Worm (Caenorhabditis elegans): ENCODE results near the gene F02C12.3.

The F02C12.3 gene

DNA sequence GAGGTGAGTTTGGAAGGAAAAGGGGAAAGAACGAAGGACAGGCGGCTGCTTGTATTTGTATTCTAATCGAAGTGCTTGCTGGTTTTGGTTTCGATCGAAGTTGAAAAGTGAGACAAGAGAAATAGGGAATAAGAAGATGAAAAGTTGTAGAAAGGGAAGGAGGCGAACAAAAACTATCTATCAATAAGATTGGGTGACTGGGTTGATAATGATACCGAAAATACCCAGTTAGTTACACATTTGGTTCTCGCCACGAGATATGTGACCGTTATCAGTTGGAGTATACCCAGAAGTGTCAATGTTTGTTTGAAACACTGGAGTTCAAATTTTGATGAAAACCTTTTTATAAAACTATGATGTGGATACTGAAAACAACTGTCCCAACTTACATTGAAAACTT lies 28.5 kb upstream of the F02C12.3 start (continued):
- TF ChIP-seq dpl-1 (GFP tag; optimal IDR thresholded peaks at IDR 0.05): no peak
- TF ChIP-seq mxl-3 (GFP tag; optimal IDR thresholded peaks at IDR 0.05): peak; percentile 75
- no peak for TF ChIP-seq ceh-44 (GFP tag; IDR thresholded peaks at IDR 0.05)
- TF ChIP-seq unc-39 (tag; optimal IDR thresholded peaks at IDR 0.05): no peak
- TF ChIP-seq daf-8 (GFP tag; IDR thresholded peaks at IDR 0.05): no peak
- TF ChIP-seq pqm-1 (tag; optimal IDR thresholded peaks at IDR 0.05): peak; percentile 83
- peak; percentile 66 for TF ChIP-seq nhr-77 (tag; optimal IDR thresholded peaks at IDR 0.05)
- no peak for TF ChIP-seq fkh-10 (GFP tag; optimal IDR thresholded peaks at IDR 0.05)
- no peak for TF ChIP-seq snpc-1.2 (GFP tag; IDR thresholded peaks at IDR 0.05)
- TF ChIP-seq F26F4.8 (GFP tag; conservative IDR thresholded peaks at IDR 0.05): no peak
- no peak for TF ChIP-seq ces-1 (GFP tag; optimal IDR thresholded peaks at IDR 0.05)
- TF ChIP-seq dmd-8 (GFP tag; IDR thresholded peaks at IDR 0.05): no peak
- TF ChIP-seq D1046.2 (GFP tag; IDR thresholded peaks at IDR 0.05): no peak
- TF ChIP-seq tra-1 (GFP tag; IDR thresholded peaks at IDR 0.05): no peak
- TF ChIP-seq lim-7 (GFP tag; IDR thresholded peaks at IDR 0.05): no peak
- no peak for TF ChIP-seq ztf-11 (tag; optimal IDR thresholded peaks at IDR 0.05)
- no peak for TF ChIP-seq madf-9 (GFP tag; conservative IDR thresholded peaks at IDR 0.05)
- TF ChIP-seq nhr-111 (GFP tag; optimal IDR thresholded peaks at IDR 0.05): no peak
- TF ChIP-seq daf-12 (tag; optimal IDR thresholded peaks at IDR 0.05): no peak
- TF ChIP-seq mdt-29 (GFP tag; IDR thresholded peaks at IDR 0.05): no peak
- no peak for TF ChIP-seq T20F7.1 (GFP tag; optimal IDR thresholded peaks at IDR 0.05)
- no peak for TF ChIP-seq mes-2 (tag; optimal IDR thresholded peaks at IDR 0.05; ENCODE audit: poor library complexity, severe bottlenecking)
- no peak for TF ChIP-seq F44E2.7 (GFP tag; IDR thresholded peaks at IDR 0.05)
- no peak for TF ChIP-seq snpc-4 (tag; optimal IDR thresholded peaks at IDR 0.05)
- peak; percentile 57 for TF ChIP-seq nhr-48 (tag; optimal IDR thresholded peaks at IDR 0.05)
- TF ChIP-seq T26A8.4 (GFP tag; IDR thresholded peaks at IDR 0.05): no peak
- no peak for TF ChIP-seq nhr-25 (tag; optimal IDR thresholded peaks at IDR 0.05; ENCODE audit: borderline replicate concordance, insufficient read depth)
- TF ChIP-seq duxl-1 (tag; optimal IDR thresholded peaks at IDR 0.05; ENCODE audit: poor library complexity): no peak
- TF ChIP-seq aha-1 (tag): peak; percentile 89
- no peak for TF ChIP-seq ctbp-1 (GFP tag; IDR thresholded peaks at IDR 0.05)
- TF ChIP-seq spr-1 (tag; optimal IDR thresholded peaks at IDR 0.05): no peak
- TF ChIP-seq zip-11 (GFP tag; IDR thresholded peaks at IDR 0.05): no peak
- no peak for TF ChIP-seq lin-15B (tag; optimal IDR thresholded peaks at IDR 0.05)
- TF ChIP-seq lin-1 (GFP tag; IDR thresholded peaks at IDR 0.05): no peak
- no peak for TF ChIP-seq egl-27 (tag; optimal IDR thresholded peaks at IDR 0.05)
- TF ChIP-seq nhr-76 (tag; optimal IDR thresholded peaks at IDR 0.05): no peak
- no peak for TF ChIP-seq rbr-2 (tag; optimal IDR thresholded peaks at IDR 0.05)
- no peak for TF ChIP-seq fos-1 (tag; optimal IDR thresholded peaks at IDR 0.05)
- no peak for TF ChIP-seq F49E8.2 (tag; optimal IDR thresholded peaks at IDR 0.05; ENCODE audit: borderline replicate concordance)
- TF ChIP-seq ztf-7 (tag; optimal IDR thresholded peaks at IDR 0.05): no peak
- no peak for TF ChIP-seq mxl-2 (GFP tag; conservative IDR thresholded peaks at IDR 0.05)
- TF ChIP-seq cey-2 (tag; optimal IDR thresholded peaks at IDR 0.05; ENCODE audit: borderline replicate concordance, insufficient read depth): no peak
- TF ChIP-seq Y75B8A.6 (GFP tag; IDR thresholded peaks at IDR 0.05): no peak
- no peak for TF ChIP-seq nhr-6 (tag; optimal IDR thresholded peaks at IDR 0.05)
- TF ChIP-seq hmg-1.1 (GFP tag; IDR thresholded peaks at IDR 0.05): no peak
- no peak for TF ChIP-seq hif-1 (tag; optimal IDR thresholded peaks at IDR 0.05)
- TF ChIP-seq dmd-9 (GFP tag; IDR thresholded peaks at IDR 0.05): no peak
- TF ChIP-seq zfp-2 (tag; optimal IDR thresholded peaks at IDR 0.05): no peak
- TF ChIP-seq nhr-41 (GFP tag; IDR thresholded peaks at IDR 0.05): no peak
- no peak for TF ChIP-seq Y105C5A.15 (GFP tag; IDR thresholded peaks at IDR 0.05)
- TF ChIP-seq php-3 (GFP tag; IDR thresholded peaks at IDR 0.05): no peak
- TF ChIP-seq Y48G9A.11 (GFP tag; IDR thresholded peaks at IDR 0.05): no peak
